Fruit fly (Drosophila melanogaster) whole organism, embryonic: ENCODE data around the gene CG3040.

Experiments
- ATbp ChIP-seq: fragments of 200-800 bp; sonication (Bioruptor generic); optimal IDR thresholded peaks from 2 replicates; lab custom pipeline; 2017; ENCODE audit warnings: missing biosample characterization, mild to moderate bottlenecking, missing genetic modification characterization, missing genetic modification reagents
- Antp ChIP-seq: fragments of 200-800 bp; sonication (Bioruptor generic); optimal IDR thresholded peaks from 3 replicates; lab custom pipeline; 2016; ENCODE audit warnings: missing biosample characterization, missing genetic modification characterization
- Atf3 ChIP-seq: fragments of 200-800 bp; sonication (Bioruptor generic); optimal IDR thresholded peaks from 3 replicates; lab custom pipeline; 2016; ENCODE audit warnings: missing biosample characterization, missing genetic modification characterization
- CG10462 ChIP-seq: fragments of 200-800 bp; sonication (Bioruptor generic); optimal IDR thresholded peaks from 2 replicates; lab custom pipeline; 2016; ENCODE audit warnings: missing biosample characterization, missing genetic modification characterization
- CG12236 ChIP-seq: fragments of 200-800 bp; sonication (Bioruptor generic); optimal IDR thresholded peaks from 2 replicates; lab custom pipeline; 2016; ENCODE audit warnings: missing biosample characterization, missing genetic modification characterization
- CG13424 ChIP-seq: fragments of 200-800 bp; sonication (Bioruptor generic); optimal IDR thresholded peaks from 2 replicates; lab custom pipeline; 2019; ENCODE audit warnings: missing biosample characterization, mild to moderate bottlenecking, missing genetic modification characterization, moderate library complexity
- CG17912 ChIP-seq: fragments of 200-800 bp; sonication (Bioruptor generic); optimal IDR thresholded peaks from 2 replicates; lab custom pipeline; 2018; ENCODE audit warnings: missing biosample characterization, mild to moderate bottlenecking, missing genetic modification characterization
- CG2712 ChIP-seq: fragments of 200-800 bp; optimal IDR thresholded peaks from 3 replicates; lab custom pipeline; 2019; ENCODE audit warnings: missing biosample characterization, mild to moderate bottlenecking, missing genetic modification characterization, moderate library complexity
- CG2875 ChIP-seq: fragments of 200-800 bp; sonication (Bioruptor generic); optimal IDR thresholded peaks from 2 replicates; lab custom pipeline; 2017; ENCODE audit warnings: missing biosample characterization, mild to moderate bottlenecking, missing genetic modification characterization, missing genetic modification reagents
- CG32767 ChIP-seq: fragments of 200-800 bp; sonication (Bioruptor generic); IDR thresholded peaks from 2 replicates; pipeline ENCODE4 v1.3.6; 2022; ENCODE audit warnings: missing biosample characterization, missing genetic modification characterization
- CG5953 ChIP-seq: fragments of 200-800 bp; sonication (Bioruptor generic); IDR thresholded peaks from 2 replicates; pipeline ENCODE4 v1.3.6; 2022; ENCODE audit warnings: missing biosample characterization, missing genetic modification characterization
- CG6254 ChIP-seq: fragments of 200-800 bp; sonication (Bioruptor generic); optimal IDR thresholded peaks from 3 replicates; lab custom pipeline; 2017; ENCODE audit warnings: mild to moderate bottlenecking, missing biosample characterization, missing genetic modification reagents, missing genetic modification characterization
- CG6689 ChIP-seq: fragments of 200-800 bp; sonication (Bioruptor generic); IDR thresholded peaks from 2 replicates; pipeline ENCODE4 v1.3.6; 2022; ENCODE audit warnings: missing biosample characterization, missing genetic modification characterization
- CG7987 ChIP-seq: fragments of 200-800 bp; sonication (Bioruptor generic); optimal IDR thresholded peaks from 2 replicates; lab custom pipeline; 2018; ENCODE audit warnings: missing biosample characterization, mild to moderate bottlenecking, missing genetic modification characterization, moderate library complexity
- CG8281 ChIP-seq: fragments of 200-800 bp; sonication (Bioruptor generic); optimal IDR thresholded peaks from 2 replicates; lab custom pipeline; 2018; ENCODE audit warnings: missing biosample characterization, mild to moderate bottlenecking, missing genetic modification characterization, moderate library complexity
- CG8924 ChIP-seq: fragments of 200-800 bp; optimal IDR thresholded peaks from 3 replicates; lab custom pipeline; 2019; ENCODE audit warnings: missing biosample characterization, mild to moderate bottlenecking, missing genetic modification characterization, moderate library complexity
- CoRest ChIP-seq: fragments of 200-800 bp; sonication (Bioruptor generic); optimal IDR thresholded peaks from 3 replicates; lab custom pipeline; 2018; ENCODE audit warnings: missing biosample characterization, mild to moderate bottlenecking, missing genetic modification characterization, moderate library complexity
- D19A ChIP-seq: fragments of 200-800 bp; optimal IDR thresholded peaks from 3 replicates; lab custom pipeline; 2019; ENCODE audit warnings: missing biosample characterization, mild to moderate bottlenecking, missing genetic modification characterization, moderate library complexity
- Doc2 ChIP-seq: fragments of 200-800 bp; sonication (Bioruptor generic); IDR thresholded peaks from 2 replicates; pipeline ENCODE4 v1.3.6; 2022; ENCODE audit warnings: missing biosample characterization, missing genetic modification characterization
- HHEX ChIP-seq: fragments of 200-800 bp; sonication (Bioruptor generic); optimal IDR thresholded peaks from 3 replicates; lab custom pipeline; 2017; ENCODE audit warnings: missing biosample characterization, mild to moderate bottlenecking, missing genetic modification characterization, missing genetic modification reagents
- Hmx ChIP-seq: fragments of 200-800 bp; sonication (Bioruptor generic); optimal IDR thresholded peaks from 2 replicates; lab custom pipeline; 2016; ENCODE audit warnings: missing biosample characterization, missing genetic modification characterization
- Nf-YA ChIP-seq: fragments of 200-800 bp; sonication (Bioruptor generic); IDR thresholded peaks from 2 replicates; pipeline ENCODE4 v1.3.6; 2022; ENCODE audit warnings: missing biosample characterization, missing genetic modification characterization
- Scr ChIP-seq: fragments of 200-800 bp; sonication (Bioruptor generic); IDR thresholded peaks from 2 replicates; pipeline ENCODE4 v1.3.6; 2022; ENCODE audit warnings: missing biosample characterization, missing genetic modification characterization; ENCODE audit not compliant: partially characterized antibody
- Ssrp ChIP-seq: fragments of 200-800 bp; sonication (Bioruptor generic); optimal IDR thresholded peaks from 2 replicates; lab custom pipeline; 2018; ENCODE audit warnings: missing biosample characterization, mild to moderate bottlenecking, missing genetic modification characterization, moderate library complexity
- Trl ChIP-seq, 3 experiments: fragments of >200 bp in 2 of 3; fragments of 200-800 bp in 1 of 3; sonication (Bioruptor generic) in 1 of 3; optimal IDR thresholded peaks; 2 replicates in 1 of 3; 3 replicates in 2 of 3; lab custom pipeline; 2016 to 2017; ENCODE audit warnings: missing biosample characterization in 1 of 3, missing genetic modification characterization in 1 of 3
- Xrp1 ChIP-seq: fragments of 200-800 bp; sonication (Bioruptor generic); IDR thresholded peaks from 2 replicates; pipeline ENCODE4 v1.3.6; 2022; ENCODE audit warnings: missing biosample characterization, missing genetic modification characterization
- bsh ChIP-seq, 2 experiments: fragments of 200-800 bp; sonication (Bioruptor generic); optimal IDR thresholded peaks; 2 replicates each; lab custom pipeline; 2017 to 2018; ENCODE audit warnings: mild to moderate bottlenecking in 2 of 2, missing biosample characterization in 2 of 2, missing genetic modification characterization in 2 of 2, moderate library complexity in 1 of 2
- dysf ChIP-seq: fragments of 200-800 bp; sonication (Bioruptor generic); IDR thresholded peaks from 3 replicates; pipeline ENCODE4 v1.3.6; 2022; ENCODE audit warnings: missing biosample characterization, missing genetic modification characterization
- gem ChIP-seq: fragments of 200-800 bp; sonication (Bioruptor generic); optimal IDR thresholded peaks from 2 replicates; lab custom pipeline; 2019; ENCODE audit warnings: missing biosample characterization, mild to moderate bottlenecking, missing genetic modification characterization, moderate library complexity
- grau ChIP-seq: fragments of 200-800 bp; optimal IDR thresholded peaks from 3 replicates; lab custom pipeline; 2019; ENCODE audit warnings: missing biosample characterization, mild to moderate bottlenecking, missing genetic modification characterization, moderate library complexity
- grn ChIP-seq: fragments of 200-800 bp; sonication (Bioruptor generic); optimal IDR thresholded peaks from 3 replicates; lab custom pipeline; 2017; ENCODE audit warnings: missing biosample characterization, missing genetic modification characterization
- lbe ChIP-seq: fragments of 200-800 bp; sonication (Bioruptor generic); optimal IDR thresholded peaks from 2 replicates; lab custom pipeline; 2016; ENCODE audit warnings: missing biosample characterization, mild to moderate bottlenecking, missing genetic modification characterization
- lola ChIP-seq, 3 experiments: fragments of >200 bp in 2 of 3; fragments of 200-800 bp in 1 of 3; sonication (Bioruptor generic) in 1 of 3; optimal IDR thresholded peaks; 2 replicates each; lab custom pipeline; 2017 to 2019; ENCODE audit warnings: missing biosample characterization in 3 of 3, missing genetic modification characterization in 3 of 3, mild to moderate bottlenecking in 1 of 3, moderate library complexity in 1 of 3
- oc ChIP-seq: fragments of 200-800 bp; sonication (Bioruptor generic); optimal IDR thresholded peaks from 2 replicates; lab custom pipeline; 2018; ENCODE audit warnings: missing biosample characterization, mild to moderate bottlenecking, missing genetic modification characterization, moderate library complexity
- phol ChIP-seq: fragments of 200-800 bp; sonication (Bioruptor generic); optimal IDR thresholded peaks from 3 replicates; lab custom pipeline; 2018; ENCODE audit warnings: missing biosample characterization, mild to moderate bottlenecking, missing genetic modification characterization, moderate library complexity
- ro ChIP-seq: fragments of 200-800 bp; sonication (Bioruptor generic); IDR thresholded peaks from 2 replicates; pipeline ENCODE4 v1.3.6; 2022; ENCODE audit warnings: missing biosample characterization, missing genetic modification characterization
- salm ChIP-seq: fragments of 200-800 bp; sonication (Bioruptor generic); optimal IDR thresholded peaks from 2 replicates; lab custom pipeline; 2018; ENCODE audit warnings: missing biosample characterization, mild to moderate bottlenecking, missing genetic modification characterization
- sens-2 ChIP-seq: fragments of 200-800 bp; sonication (Bioruptor generic); IDR thresholded peaks from 2 replicates; pipeline ENCODE4 v1.3.6; 2022; ENCODE audit warnings: missing biosample characterization, missing genetic modification characterization
- slp2 ChIP-seq: fragments of 200-800 bp; sonication (Bioruptor generic); optimal IDR thresholded peaks from 2 replicates; lab custom pipeline; 2016; ENCODE audit warnings: missing biosample characterization, missing genetic modification characterization
- sqz ChIP-seq: fragments of 200-800 bp; sonication (Bioruptor generic); optimal IDR thresholded peaks from 3 replicates; lab custom pipeline; 2018; ENCODE audit warnings: missing biosample characterization, mild to moderate bottlenecking, missing genetic modification characterization
- tna ChIP-seq: fragments of 200-800 bp; sonication (Bioruptor generic); IDR thresholded peaks from 2 replicates; pipeline ENCODE4 v1.3.6; 2022; ENCODE audit warnings: missing biosample characterization, missing genetic modification characterization; ENCODE audit not compliant: partially characterized antibody
- unpg ChIP-seq: fragments of 200-800 bp; sonication (Bioruptor generic); optimal IDR thresholded peaks from 3 replicates; lab custom pipeline; 2018; ENCODE audit warnings: missing biosample characterization, mild to moderate bottlenecking, missing genetic modification characterization, moderate library complexity
- vvl ChIP-seq: fragments of 200-800 bp; sonication (Bioruptor generic); IDR thresholded peaks from 2 replicates; pipeline ENCODE4 v1.3.6; 2022; ENCODE audit warnings: missing biosample characterization, missing genetic modification characterization

CG3040 gene

DNA sequence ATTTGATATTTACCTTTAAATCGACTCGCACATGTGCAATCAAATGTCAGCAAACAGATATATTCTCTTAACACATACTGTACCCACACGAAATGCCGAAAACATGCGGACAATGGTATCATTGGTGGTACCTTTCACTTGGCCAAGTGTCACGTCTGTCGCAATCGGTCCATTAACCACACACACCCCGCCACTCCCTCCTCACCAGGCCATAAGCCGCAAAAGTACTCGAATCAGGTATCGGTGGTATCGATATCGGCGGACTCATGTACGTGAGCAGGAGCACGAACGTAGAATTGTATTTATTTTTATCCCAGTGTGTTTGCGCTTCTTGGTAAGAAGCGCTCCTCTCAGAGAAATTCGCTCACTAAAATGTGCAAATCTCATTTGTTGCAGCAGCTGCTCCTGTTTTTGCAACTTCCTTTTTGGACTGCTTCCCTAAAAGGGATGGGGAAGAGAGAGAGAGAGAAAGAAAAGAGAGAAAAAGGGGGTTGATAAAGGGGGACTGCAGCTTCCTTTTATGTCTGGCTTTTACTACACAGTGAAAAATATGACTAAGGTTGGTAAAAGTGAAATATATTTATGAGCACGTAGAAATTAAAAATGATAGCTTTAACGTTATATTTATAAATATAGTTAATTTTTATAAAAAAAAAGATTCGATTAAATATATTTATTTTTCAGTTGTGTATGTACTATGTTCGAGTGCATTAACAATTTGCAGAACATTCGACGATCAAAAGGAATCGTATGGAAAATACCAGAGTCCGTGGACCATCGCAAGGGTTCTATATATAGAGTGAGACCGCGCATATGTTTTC, 10.5 kb upstream of the CG3040 start (continued):
- TF ChIP-seq CG13424 (tag; lab: Kevin White, UChicago) = no peak
- 0 out of 2 replicates have a peak, but pooled peaks have one; percentile 8 for TF ChIP-seq vvl (GFP tag; lab: Robert Waterston, UW)
- peak; percentile 39 for TF ChIP-seq gem
- TF ChIP-seq lbe = no peak
- TF ChIP-seq phol = peak; percentile 29
- TF ChIP-seq CG12236 (GFP tag; lab: Kevin White, UChicago) = no peak
- TF ChIP-seq Ssrp (tag; lab: Kevin White, UChicago) = peak; percentile 27
- TF ChIP-seq CG6254 = no peak
- no peak for TF ChIP-seq Hmx (GFP tag; lab: Kevin White, UChicago)
- no peak for TF ChIP-seq ro
- no peak for TF ChIP-seq salm (tag; lab: Kevin White, UChicago)
- TF ChIP-seq D19A = peak; percentile 10
- peak; percentile 56 for TF ChIP-seq CG2712 (tag; lab: Kevin White, UChicago)
- no peak for TF ChIP-seq CoRest
- no peak for TF ChIP-seq Scr
- TF ChIP-seq grau (tag; lab: Kevin White, UChicago) = peak; percentile 4
- peak; percentile 9 to 26 for TF ChIP-seq Trl (optimal IDR thresholded peaks at IDR 0.05; lab: Kevin White, UChicago)
- TF ChIP-seq Trl (GFP tag; optimal IDR thresholded peaks at IDR 0.05; lab: Kevin White, UChicago) = no peak
- TF ChIP-seq Atf3 (GFP tag; lab: Kevin White, UChicago) = no peak
- peak; percentile 25 for TF ChIP-seq unpg (GFP tag; lab: Kevin White, UChicago)
- TF ChIP-seq Xrp1 = peak; percentile 57; the same call in 1 of the 2 replicates
- TF ChIP-seq lola (GFP tag; optimal IDR thresholded peaks at IDR 0.05; lab: Kevin White, UChicago) = peak in 1 of 3 experiments; percentile 28
- no peak for TF ChIP-seq Antp (GFP tag; lab: Kevin White, UChicago)
- peak; percentile 8 for TF ChIP-seq CG8924 (tag; lab: Kevin White, UChicago)
- TF ChIP-seq Nf-YA = no peak
- peak in 1 of 2 experiments; percentile 42 for TF ChIP-seq bsh (GFP tag; optimal IDR thresholded peaks at IDR 0.05; lab: Kevin White, UChicago)
- TF ChIP-seq CG6689 (GFP tag; lab: Robert Waterston, UW) = 0 out of 2 replicates have a peak, but pooled peaks have one; percentile 8

DNA sequence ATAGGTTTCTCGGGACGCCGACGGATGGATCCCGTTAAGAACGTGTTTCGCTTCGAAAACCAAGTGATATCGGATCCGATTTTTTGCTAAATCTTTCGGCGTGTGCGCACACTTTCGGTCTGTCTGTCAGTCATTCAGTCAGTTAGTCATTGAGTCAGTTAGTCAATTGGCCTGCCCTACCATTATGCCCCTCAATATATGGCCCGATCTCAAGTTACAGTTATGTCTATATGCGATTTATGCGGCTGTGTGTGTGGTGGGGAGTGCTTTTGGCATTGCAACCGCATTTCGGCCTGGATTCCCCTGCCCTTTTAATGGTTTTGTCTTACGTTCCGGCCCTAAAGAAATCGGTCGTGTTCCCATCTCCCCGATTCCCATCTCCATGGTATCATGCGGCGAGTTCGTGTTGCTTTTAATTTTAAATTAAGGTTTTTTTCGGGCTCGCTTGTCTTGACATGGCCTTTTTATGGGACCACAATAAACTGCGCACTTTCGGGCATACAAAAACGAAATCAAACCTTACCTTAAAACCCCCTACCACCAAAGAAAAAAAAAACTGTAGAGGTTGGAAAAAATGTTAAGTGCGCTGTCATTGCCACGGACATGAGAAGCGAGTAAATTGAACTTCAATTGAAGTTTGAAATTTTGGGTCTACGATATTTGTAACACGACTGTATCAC, 9.7 kb upstream of the CG3040 start:
- TF ChIP-seq CG7987 (peak; percentile 82), sens-2 (GFP tag; lab: Robert Waterston, UW) (no peak), slp2 (GFP tag; lab: Kevin White, UChicago) (no peak), CG10462 (no peak), grn (GFP tag; lab: Kevin White, UChicago) (peak; percentile 20), CG8281 (peak; percentile 87), Doc2 (no peak), tna (GFP tag; lab: Robert Waterston, UW) (no peak), CG17912 (no peak), dysf (GFP tag; lab: Robert Waterston, UW) (no peak), oc (tag; lab: Kevin White, UChicago) (no peak), CG5953 (no peak), CG32767 (no peak), ATbp (GFP tag; lab: Kevin White, UChicago) (no peak), sqz (GFP tag; lab: Kevin White, UChicago) (peak; percentile 76), HHEX (no peak), CG2875 (GFP tag; lab: Kevin White, UChicago) (no peak)
